Fruit fly (Drosophila melanogaster): Measurements from ENCODE around the gene CG42465.

dm6 chr2L:3705438-3705921, 5.5 kb downstream of the CG42465 start, which contains the start of gene CG31778:
- TF ChIP-seq psq (optimal IDR thresholded peaks at IDR 0.05), result no peak
- TF ChIP-seq h (optimal IDR thresholded peaks at IDR 0.05), result no peak

Measured in Kc167 (cell line).